Worm (Caenorhabditis elegans) whole organism, L3 larva: ENCODE measurements around the gene ftr-1.

Experiments
- aly-2 ChIP-seq: fragments of 150-350 bp; optimal IDR thresholded peaks from 2 replicates; lab custom pipeline; 2014; ENCODE audit warnings: missing biosample characterization, missing genetic modification characterization
- ceh-28 ChIP-seq: fragments of 150-350 bp; optimal IDR thresholded peaks from 2 replicates; lab custom pipeline; 2014; ENCODE audit warnings: missing biosample characterization, missing genetic modification reagents, missing genetic modification characterization
- fos-1 ChIP-seq: fragments of 150-350 bp; optimal IDR thresholded peaks from 2 replicates; lab custom pipeline; 2014; ENCODE audit warnings: missing biosample characterization, missing genetic modification characterization
- lsy-12 ChIP-seq: sonication (generic microtip); optimal IDR thresholded peaks from 2 replicates; lab custom pipeline; 2016; ENCODE audit warnings: mild to moderate bottlenecking, missing genetic modification characterization, missing compliant biosample characterization
- nhr-12 ChIP-seq: fragments of 150-350 bp; optimal IDR thresholded peaks from 2 replicates; lab custom pipeline; 2014; ENCODE audit warnings: missing biosample characterization, missing genetic modification characterization
- nhr-28 ChIP-seq: fragments of 150-350 bp; optimal IDR thresholded peaks from 2 replicates; lab custom pipeline; 2014; ENCODE audit warnings: missing biosample characterization, missing genetic modification characterization
- nhr-77 ChIP-seq: fragments of 150-350 bp; optimal IDR thresholded peaks from 2 replicates; lab custom pipeline; 2014; ENCODE audit warnings: missing biosample characterization, missing genetic modification characterization
- pha-4 ChIP-seq: fragments of 150-350 bp; optimal IDR thresholded peaks from 2 replicates; lab custom pipeline; 2014; ENCODE audit warnings: missing biosample characterization, missing genetic modification reagents, missing genetic modification characterization
- pqm-1 ChIP-seq: fragments of 150-350 bp; optimal IDR thresholded peaks from 2 replicates; lab custom pipeline; 2017; ENCODE audit warnings: missing biosample characterization, missing genetic modification characterization, inconsistent platforms
- skn-1 ChIP-seq: fragments of 150-350 bp; optimal IDR thresholded peaks from 2 replicates; lab custom pipeline; 2014; ENCODE audit warnings: missing biosample characterization, missing genetic modification characterization
- tbx-2 ChIP-seq: sonication (generic microtip); optimal IDR thresholded peaks from 2 replicates; lab custom pipeline; 2016; ENCODE audit warnings: mild to moderate bottlenecking, missing genetic modification characterization, missing compliant biosample characterization
- unc-62 ChIP-seq: fragments of 150-350 bp; sonication (generic microtip); optimal IDR thresholded peaks from 4 replicates; lab custom pipeline; 2014; ENCODE audit warnings: missing biosample characterization, missing genetic modification reagents, missing genetic modification characterization
- zag-1 ChIP-seq: fragments of 150-350 bp; optimal IDR thresholded peaks from 2 replicates; lab custom pipeline; 2014; ENCODE audit warnings: missing biosample characterization, missing genetic modification characterization

- no peak for TF ChIP-seq lsy-12 (tag; lab: Kevin White, UChicago)
- no peak for TF ChIP-seq fos-1 (tag; lab: Kevin White, UChicago)
- TF ChIP-seq pha-4 (tag; lab: Kevin White, UChicago) = no peak
- TF ChIP-seq pqm-1 (tag; lab: Kevin White, UChicago) = no peak
- no peak for TF ChIP-seq ceh-28 (tag; lab: Kevin White, UChicago)
- TF ChIP-seq aly-2 (tag; lab: Kevin White, UChicago) = no peak
- TF ChIP-seq skn-1 (tag; lab: Kevin White, UChicago) = no peak
- TF ChIP-seq nhr-77 (tag; lab: Kevin White, UChicago) = no peak
- no peak for TF ChIP-seq nhr-28 (tag; lab: Kevin White, UChicago)
- no peak for TF ChIP-seq tbx-2
- no peak for TF ChIP-seq nhr-12
- no peak for TF ChIP-seq zag-1 (tag; lab: Kevin White, UChicago)
- TF ChIP-seq unc-62 (GFP tag; lab: Kevin White, UChicago) = no peak
Observed at ce11 chrV:20161781-20162289, 34.9 kb upstream of the ftr-1 start.
